Worm (Caenorhabditis elegans): ENCODE results near the gene K01A2.10.

- no peak for TF ChIP-seq blmp-1 (tag; optimal IDR thresholded peaks at IDR 0.05)
- TF ChIP-seq pha-4 (tag; optimal IDR thresholded peaks at IDR 0.05), result no peak
These were observed 18.4 kb upstream of the K01A2.10 start for ce11 chrII:341282-341681.
